Worm (Caenorhabditis elegans) whole organism, dauer: ENCODE results near the gene F54H12.5.

ENCODE experiments used
- unc-62 ChIP-seq: sonication (generic microtip); optimal IDR thresholded peaks from 2 replicates; lab custom pipeline; 2017; ENCODE audit warnings: missing biosample characterization, missing genetic modification reagents, missing genetic modification characterization

Gene F54H12.5

DNA sequence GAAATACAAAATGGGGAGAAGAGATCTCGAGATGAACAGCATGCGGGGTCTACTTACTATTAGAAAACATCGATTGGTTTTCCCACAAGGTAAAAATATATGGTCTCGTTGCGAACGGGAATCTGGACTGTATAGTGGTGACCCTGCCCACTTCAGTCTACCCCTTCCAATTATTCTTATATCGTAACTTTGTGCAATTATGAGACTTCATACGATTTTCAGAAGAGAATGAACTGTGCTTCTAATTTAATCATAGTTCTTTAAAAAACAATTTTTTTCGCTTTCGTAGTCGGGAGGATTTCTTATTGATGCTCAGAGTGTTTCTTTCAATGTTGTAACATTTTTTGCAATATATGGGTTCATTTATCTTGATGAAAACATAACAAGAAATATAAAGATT is at the start of gene F54H12.5:
Gene F54H12.5, minus strand, starts transcription at position 101 of the 400 bp plus-strand sequence.
- no peak for TF ChIP-seq unc-62

DNA sequence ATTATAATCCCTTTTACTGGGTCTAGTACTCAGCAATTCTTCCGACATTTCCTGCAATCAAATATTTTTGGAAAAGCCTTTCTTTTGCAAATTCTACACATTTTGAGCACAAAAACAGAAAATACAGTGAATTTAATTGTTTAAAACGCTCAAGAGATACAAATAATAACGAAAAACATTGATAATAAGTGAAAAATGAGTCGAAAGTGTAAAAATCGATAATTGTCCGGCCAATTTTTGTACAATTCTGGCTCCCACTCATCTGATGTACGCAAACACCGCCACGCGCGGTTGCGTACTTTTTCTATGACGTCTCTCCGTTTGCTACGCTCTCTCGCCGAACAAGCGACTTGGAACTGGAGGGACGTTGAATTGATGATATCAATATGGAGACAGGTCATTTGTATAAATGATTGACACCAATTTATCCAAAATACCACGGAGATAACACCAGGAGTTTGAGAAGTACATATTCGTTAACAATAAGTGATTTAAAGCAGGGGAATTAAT is 48.9 kb upstream of the F54H12.5 start, which contains the start of gene lin-36:
Gene lin-36, minus strand, starts transcription at position 51 of the 510 bp plus-strand sequence.
- TF ChIP-seq unc-62 = no peak

DNA sequence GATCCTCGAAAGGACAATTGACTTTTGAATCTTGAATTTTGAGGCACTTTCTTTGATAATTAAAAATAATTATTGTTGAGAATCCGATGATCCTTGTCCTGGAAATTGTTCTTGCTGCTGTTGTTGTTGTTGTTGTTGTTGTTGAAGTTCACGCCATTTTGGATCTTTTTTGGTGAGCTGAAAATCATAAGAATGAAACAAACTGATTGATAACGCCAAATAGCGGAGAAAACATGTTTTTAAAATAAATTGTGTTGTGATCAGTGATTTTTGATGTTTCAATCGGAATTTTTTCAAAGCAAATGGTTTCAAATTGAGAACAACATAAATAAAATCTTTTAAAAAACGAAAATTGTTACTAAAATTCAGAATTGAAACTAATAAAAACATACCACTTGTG is 45.1 kb upstream of the F54H12.5 start:
- no peak for TF ChIP-seq unc-62

DNA sequence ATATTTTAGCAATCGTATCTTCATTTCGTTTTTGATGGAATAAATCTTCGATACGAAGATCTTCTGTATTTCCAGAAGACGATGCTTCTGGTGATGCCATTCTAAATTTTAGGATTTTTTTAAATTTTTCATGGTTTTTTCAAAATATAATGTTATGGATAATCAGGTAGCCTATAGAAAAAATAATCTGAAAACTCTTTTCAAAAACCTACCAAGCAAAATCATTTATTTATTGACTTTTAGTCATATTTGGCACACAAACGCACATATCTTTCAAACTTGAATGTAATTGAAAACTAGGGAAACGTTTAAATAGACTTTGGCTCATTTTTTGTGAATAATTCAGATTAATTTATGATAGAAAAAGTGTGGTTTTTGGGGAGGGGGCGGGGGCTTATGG is 44.5 kb upstream of the F54H12.5 start, which contains the start of gene F44B9.5:
Gene F44B9.5, minus strand, starts transcription at position 101 of the 400 bp plus-strand sequence.
- no peak for TF ChIP-seq unc-62

DNA sequence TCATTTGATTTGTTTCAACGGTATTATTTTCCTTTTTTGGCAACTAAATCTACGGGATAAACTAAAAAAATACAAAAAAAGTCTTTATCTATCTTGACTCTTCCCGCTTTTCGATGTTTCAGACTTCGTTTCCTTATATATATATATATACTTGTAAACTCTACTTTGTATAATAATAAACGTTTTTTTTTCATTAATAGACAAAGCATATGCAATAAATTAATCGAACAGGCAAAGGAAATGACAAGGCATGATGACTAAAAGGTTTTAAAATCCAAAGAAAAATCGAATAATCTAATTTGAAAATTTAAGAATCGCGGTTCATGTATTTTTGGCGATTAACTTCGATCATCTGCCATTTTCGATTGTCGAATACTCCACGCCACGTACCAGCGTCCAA is 41.6 kb upstream of the F54H12.5 start:
- no peak for TF ChIP-seq unc-62

DNA sequence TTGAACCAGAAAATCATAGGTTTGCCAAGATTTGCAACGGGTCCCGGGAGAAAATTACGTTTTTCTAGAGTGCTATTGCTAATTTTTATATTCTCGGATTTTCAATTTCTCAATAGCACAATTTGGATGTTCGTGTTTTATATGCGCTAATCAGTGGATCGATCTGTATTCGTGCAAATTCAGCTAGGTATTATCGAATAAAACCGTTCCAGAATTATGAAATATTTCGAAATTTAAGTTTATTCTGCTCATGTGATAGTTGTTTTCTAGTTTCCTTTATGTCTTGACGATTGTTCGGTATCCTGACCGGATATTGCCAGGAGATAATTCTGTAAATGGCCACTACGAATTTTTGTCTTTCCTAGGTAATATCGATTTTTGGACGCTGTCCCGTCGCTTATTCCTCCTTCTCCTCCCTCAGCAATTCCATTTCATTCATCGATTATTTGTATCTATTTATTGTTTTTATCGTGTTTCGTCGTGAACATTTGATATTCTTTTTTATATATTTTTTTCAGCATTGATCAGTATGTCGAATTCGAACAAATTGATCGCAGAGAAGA is 38.4 kb upstream of the F54H12.5 start, which contains the start of gene cit-1.2:
Gene cit-1.2, plus strand, starts transcription at position 513 of the 563 bp plus-strand sequence.
- no peak for TF ChIP-seq unc-62

DNA sequence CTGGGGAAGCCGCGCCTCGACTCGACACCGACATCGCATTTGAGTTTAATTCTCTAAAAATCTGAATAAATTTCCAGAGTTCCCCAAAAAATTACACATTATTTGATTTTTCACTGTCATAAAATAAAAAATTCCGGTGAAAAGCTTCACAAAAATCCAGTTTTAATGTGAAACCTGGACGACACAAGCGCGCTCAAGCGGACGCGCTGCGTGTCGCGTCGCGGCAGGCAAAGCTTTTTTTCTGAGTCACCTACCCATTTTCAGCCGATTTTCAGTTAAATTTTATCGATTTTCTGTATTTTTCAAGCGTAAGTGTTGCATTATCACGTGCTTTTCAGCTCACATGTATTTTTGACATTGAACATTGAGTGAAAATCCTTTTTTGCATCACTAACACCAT is 37.8 kb upstream of the F54H12.5 start, which contains the start of gene cit-1.1:
Gene cit-1.1, minus strand, starts transcription at position 53 of the 400 bp plus-strand sequence.
- no peak for TF ChIP-seq unc-62

DNA sequence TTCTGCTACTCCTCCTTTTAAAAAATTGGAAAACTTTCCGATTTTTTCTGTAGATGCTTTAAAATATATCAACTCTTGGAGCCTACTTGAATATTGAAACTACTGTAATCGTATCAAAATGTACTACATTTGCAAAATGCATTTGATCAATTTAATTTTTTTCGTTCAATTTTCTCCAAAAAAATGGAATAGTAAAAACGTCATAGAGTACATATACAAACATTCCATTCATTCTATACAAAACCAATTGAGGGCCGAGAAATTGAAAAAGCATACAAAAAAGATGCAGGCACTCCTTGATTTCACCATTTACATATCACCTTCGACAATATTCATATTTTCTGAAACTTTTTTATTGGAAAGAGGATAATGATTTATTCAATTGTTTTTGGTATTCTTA is 32.1 kb upstream of the F54H12.5 start, which contains the start of gene C06G4.6:
Gene C06G4.6, plus strand, starts transcription at position 301 of the 400 bp plus-strand sequence.
- no peak for TF ChIP-seq unc-62

DNA sequence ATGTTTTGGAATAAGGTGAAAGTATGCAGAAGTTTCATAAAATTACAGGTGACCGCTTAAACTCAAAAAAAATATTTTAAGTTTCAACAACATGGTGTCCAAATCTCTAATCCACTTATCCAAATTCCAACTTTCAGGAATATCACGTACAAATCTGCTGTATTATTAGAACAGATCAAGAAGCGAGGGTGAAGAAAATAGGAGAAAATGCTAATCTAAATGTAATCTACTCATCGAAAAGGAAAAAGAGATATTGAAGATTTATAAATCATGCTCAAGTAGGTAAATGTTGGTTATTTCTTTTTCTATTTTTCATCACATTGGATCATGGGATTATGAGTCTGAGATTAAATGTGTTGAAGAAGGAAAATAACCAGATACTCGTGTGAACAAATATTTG is 29.6 kb upstream of the F54H12.5 start:
- TF ChIP-seq unc-62 = no peak

DNA sequence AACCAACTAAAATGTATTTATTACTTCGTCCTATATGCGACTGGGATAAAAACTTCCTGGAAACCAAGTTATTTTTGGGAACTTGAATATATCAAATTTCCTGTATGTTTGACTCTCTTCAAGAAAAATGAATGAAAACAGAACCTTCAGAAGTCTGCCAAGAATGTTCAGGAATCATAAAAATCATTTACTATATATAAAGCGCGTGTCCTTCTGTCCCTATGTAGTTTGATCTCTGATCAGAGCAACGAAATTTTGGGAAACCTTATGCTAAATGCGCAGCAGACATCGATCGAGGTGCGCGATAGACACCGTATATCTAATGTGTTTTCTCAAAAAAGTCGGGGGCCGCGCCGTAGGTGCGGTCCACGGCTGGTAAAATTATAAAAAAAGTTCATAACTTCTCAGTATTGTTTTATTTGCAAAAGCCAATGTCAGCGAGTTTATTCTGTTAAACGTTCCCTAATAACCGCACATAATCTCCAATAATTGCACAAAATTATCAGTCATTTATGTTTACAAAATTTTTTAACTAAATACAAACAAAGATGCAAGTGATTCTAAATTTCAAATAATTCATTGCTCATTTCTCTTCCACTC is 25.6 kb upstream of the F54H12.5 start:
- no peak for TF ChIP-seq unc-62

DNA sequence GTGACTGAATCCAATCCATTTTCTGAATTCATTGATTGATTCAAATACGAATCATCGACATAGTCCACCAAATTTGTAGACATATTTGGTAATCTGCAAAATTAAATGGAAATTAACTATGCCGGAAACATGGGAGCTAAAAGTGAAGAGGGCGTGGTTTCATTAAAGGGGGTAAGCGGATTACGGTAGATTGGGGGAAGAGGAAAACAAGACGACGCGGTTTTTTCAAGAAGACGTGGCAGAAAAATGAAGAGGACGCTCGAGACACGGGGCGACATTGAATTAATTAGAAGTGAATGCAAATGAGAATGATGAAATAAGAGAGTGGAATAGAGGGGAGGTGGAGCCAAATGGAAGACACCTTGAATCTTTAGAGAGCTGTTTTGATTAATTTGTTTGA is 24.4 kb upstream of the F54H12.5 start, which contains the start of gene npr-17:
Gene npr-17, minus strand, starts transcription at position 101 of the 400 bp plus-strand sequence.
- TF ChIP-seq unc-62 = no peak

DNA sequence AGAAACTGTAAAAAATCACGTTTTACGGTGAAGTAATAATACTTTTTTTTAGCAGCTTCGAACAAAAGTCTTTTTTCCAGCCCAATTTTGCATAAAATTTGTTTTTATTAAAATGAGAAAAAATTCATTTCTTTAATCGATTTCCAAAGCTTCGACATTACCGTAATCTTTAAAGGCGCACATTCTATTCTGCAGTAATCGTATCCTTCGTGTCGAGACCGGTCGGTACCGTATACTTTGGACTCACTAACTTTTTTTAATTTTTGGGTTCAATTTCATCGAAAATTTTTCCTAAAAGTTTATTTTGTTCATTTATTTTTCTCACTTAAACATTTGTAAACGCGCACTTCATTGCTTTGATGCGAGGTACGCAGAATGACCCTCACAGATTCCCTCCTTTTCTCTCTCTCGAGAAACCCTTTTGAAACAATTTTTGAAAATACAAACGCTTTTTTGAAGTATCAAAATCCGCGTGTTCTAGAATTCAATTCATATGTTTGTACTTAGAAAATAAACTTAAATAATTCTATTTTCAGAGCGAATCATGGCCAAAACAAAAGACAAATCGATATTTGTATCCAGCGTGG is 14.7 kb upstream of the F54H12.5 start, which contains the start of gene hrpk-2:
Gene hrpk-2, plus strand, starts transcription at position 537 of the 587 bp plus-strand sequence.
- TF ChIP-seq unc-62 = no peak

DNA sequence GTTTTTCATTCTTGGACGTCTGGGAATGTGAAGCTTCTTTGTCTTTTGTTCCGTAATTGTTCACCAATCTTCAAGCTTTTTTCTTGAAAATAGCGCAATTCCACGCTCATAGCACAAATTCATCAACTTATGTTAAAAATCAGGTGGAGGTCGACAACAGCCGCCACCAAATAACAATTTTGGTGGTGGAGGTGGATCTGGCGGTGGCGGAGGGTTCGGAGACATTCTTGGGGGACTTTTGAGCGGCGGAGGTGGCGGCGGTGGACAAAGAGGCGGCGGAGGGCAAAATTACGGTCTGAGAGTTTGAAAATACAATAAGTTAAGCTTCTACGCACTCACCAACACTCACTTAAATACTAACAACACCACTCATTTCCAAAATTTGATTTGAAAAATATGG is 10.0 kb upstream of the F54H12.5 start:
- no peak for TF ChIP-seq unc-62

DNA sequence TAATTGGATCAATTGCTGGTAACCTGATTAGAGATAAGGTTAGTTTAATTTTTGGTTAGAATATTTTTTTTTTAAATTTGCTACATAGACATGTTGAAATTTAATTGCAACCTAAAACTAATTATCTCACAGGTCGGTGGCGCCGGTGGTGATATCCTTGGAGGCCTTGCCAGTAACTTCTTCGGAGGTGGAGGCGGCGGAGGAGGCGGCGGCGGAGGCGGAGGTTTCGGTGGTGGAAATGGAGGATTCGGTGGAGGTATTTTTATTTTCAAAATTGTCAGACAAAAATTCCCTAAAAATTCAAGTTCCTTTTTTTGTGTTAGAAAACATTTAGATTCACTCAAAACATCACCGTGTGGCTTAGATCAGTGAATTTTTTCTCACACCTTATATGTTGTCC is 9.3 kb upstream of the F54H12.5 start:
- no peak for TF ChIP-seq unc-62

DNA sequence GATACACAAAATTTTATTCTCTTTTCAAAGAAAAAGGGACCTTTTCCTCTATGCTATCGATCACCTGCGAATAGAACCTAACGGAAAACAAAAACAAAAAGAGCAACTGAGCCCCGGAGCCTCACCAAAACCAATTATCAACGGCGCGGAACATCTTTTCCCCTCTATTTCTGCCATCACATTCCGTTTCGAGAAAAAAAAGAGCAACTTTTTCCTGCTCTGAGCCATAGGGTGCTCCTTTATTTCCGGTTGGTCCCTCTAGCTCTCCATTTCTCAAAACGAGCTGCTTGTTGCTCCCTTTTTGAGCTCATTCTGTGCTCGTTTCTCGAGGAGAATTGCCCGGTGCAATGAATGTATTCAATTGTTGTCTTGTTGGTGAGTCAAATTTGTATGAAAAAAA is 7.7 kb upstream of the F54H12.5 start, which contains the start of gene clp-1:
Gene clp-1, plus strand, starts transcription at position 301 of the 400 bp plus-strand sequence.
- TF ChIP-seq unc-62 = no peak

DNA sequence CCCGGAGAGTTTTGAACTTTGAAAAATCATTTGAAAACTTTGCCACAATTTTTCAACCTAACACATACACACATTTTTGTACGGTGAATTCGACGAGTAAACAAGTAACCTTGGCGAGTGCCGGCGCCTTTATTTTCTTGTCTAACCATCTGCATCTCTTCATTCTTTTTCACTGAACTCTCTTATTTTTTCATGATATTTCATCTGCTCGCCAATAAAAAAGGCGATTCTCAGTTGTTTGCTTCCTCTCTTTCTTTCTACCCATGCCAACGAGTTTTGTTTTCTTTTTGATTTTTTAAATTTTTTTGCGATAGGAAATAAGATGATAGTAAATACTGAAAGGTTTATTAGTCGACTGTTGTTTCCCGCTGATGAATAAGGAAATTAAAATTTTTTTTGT is 6.8 kb upstream of the F54H12.5 start:
- TF ChIP-seq unc-62 = no peak

DNA sequence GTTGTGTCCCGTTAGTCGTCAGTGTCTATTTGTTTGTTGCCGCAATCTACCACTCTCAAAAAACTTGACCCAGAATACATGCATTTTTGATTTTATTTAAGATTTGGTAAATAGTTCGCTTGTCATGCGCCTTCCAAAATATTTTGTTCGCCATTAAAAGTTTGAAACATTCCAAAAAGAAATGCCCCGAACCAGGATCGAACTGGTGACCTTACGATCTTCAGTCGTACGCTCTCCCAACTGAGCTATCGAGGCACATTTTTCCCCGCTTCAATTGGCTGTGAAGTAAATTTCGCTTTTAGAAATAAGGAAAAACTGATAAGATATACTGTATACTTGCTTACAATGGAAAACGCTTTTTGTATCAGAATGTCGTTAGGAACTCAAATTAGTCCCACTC is 6.3 kb upstream of the F54H12.5 start:
- no peak for TF ChIP-seq unc-62
